Worm (Caenorhabditis elegans) whole organism, L2 larva: ENCODE measurements around the gene lgc-39.

Experiments
- R02D3.7 ChIP-seq: fragments of 150-350 bp; optimal IDR thresholded peaks from 2 replicates; lab custom pipeline; 2014; ENCODE audit warnings: missing biosample characterization, missing genetic modification characterization
- ZK546.5 ChIP-seq: sonication (generic microtip); optimal IDR thresholded peaks from 2 replicates; lab custom pipeline; 2017; ENCODE audit warnings: missing biosample characterization, missing genetic modification characterization
- nhr-12 ChIP-seq: fragments of 150-350 bp; optimal IDR thresholded peaks from 2 replicates; lab custom pipeline; 2014; ENCODE audit warnings: missing biosample characterization, missing genetic modification characterization
- zag-1 ChIP-seq: fragments of 150-350 bp; optimal IDR thresholded peaks from 2 replicates; lab custom pipeline; 2014; ENCODE audit warnings: missing biosample characterization, missing genetic modification characterization
- ztf-4 ChIP-seq: fragments of 150-350 bp; optimal IDR thresholded peaks from 2 replicates; lab custom pipeline; 2014; ENCODE audit warnings: missing biosample characterization, missing genetic modification characterization

DNA sequence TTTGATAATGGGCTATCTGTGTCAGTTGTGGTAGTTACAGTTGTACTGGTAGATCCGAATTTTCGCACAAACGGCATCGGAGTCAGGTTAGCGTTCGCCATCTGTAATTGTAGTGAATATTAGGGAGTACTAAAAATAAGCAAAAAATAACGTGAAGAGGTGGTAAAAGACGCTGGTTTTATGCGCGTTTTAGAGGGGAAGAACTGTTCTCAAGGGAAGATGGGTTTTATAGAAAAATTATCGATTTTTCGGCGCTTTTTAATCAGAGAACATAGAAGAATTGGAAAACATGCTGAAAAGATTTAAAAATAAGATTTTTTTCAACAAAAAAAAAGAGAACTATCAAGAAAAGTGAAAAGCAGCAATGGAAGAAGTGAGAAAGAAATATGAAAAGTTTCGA, 47.9 kb downstream of the lgc-39 start, which contains the start of gene C13F10.7:
- no peak for TF ChIP-seq ztf-4 (tag; lab: Kevin White, UChicago)
- no peak for TF ChIP-seq nhr-12 (tag; lab: Kevin White, UChicago)
- no peak for TF ChIP-seq R02D3.7 (tag; lab: Kevin White, UChicago)
- no peak for TF ChIP-seq zag-1
- no peak for TF ChIP-seq ZK546.5
